Worm (Caenorhabditis elegans): Measurements from ENCODE around the gene cdc-25.2.

cdc-25.2 gene

DNA sequence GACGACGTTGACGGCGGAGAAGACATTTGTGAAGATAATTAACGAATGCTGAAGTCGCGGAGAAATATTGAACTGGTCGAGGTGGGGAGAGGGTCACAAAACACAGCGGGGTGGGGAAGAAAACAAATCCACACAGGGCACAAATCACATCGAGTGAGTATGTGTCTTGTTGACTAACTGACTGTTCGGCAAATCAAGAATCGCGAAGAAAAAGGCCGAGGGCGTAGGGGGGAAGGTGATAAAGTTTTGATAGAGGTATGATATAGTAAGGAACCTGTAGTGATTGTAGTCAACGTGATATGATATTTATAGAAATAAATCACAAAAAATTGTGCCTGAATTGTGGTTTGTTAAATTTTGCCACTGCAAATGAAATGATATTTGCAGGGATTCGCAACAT lies 40.9 kb downstream of the cdc-25.2 start, which contains the start of gene nhr-178:
Gene nhr-178 (minus strand): TSS at position 164 of the 400 bp plus-strand sequence.
- TF ChIP-seq hlh-30 (tag; optimal IDR thresholded peaks at IDR 0.05; ENCODE audit: insufficient read depth) = peak; percentile 23
- TF ChIP-seq pqm-1 (tag; optimal IDR thresholded peaks at IDR 0.05) = peak; percentile 79
- peak in 1 of 2 experiments; percentile 28 for TF ChIP-seq lsy-2 (tag; optimal IDR thresholded peaks at IDR 0.05)
- peak; percentile 59 for TF ChIP-seq nhr-48 (tag; optimal IDR thresholded peaks at IDR 0.05)
- TF ChIP-seq mxl-3 (GFP tag; optimal IDR thresholded peaks at IDR 0.05) = peak; percentile 49
- peak; percentile 85 for TF ChIP-seq dve-1 (tag; optimal IDR thresholded peaks at IDR 0.05; ENCODE audit: insufficient read depth)
- TF ChIP-seq Y105C5A.15 (GFP tag; IDR thresholded peaks at IDR 0.05) = no peak
- no peak for TF ChIP-seq cey-2 (tag; optimal IDR thresholded peaks at IDR 0.05; ENCODE audit: borderline replicate concordance, insufficient read depth)
- TF ChIP-seq lin-1 (GFP tag; IDR thresholded peaks at IDR 0.05) = peak; percentile 65
- peak; percentile 88 for TF ChIP-seq hlh-11 (tag; optimal IDR thresholded peaks at IDR 0.05)
- peak; percentile 60; the same call in 1 of the 2 replicates for TF ChIP-seq tra-1 (GFP tag; IDR thresholded peaks at IDR 0.05)
- no peak for TF ChIP-seq dmd-9 (GFP tag; IDR thresholded peaks at IDR 0.05)
- no peak for TF ChIP-seq nhr-76 (tag; optimal IDR thresholded peaks at IDR 0.05)
- peak; percentile 80 for TF ChIP-seq php-3 (GFP tag; IDR thresholded peaks at IDR 0.05)
- TF ChIP-seq nhr-102 (tag; optimal IDR thresholded peaks at IDR 0.05) = peak; percentile 96
- no peak for TF ChIP-seq ctbp-1 (GFP tag; IDR thresholded peaks at IDR 0.05)
- peak; percentile 90 for TF ChIP-seq nhr-42 (GFP tag; IDR thresholded peaks at IDR 0.05)
- no peak for TF ChIP-seq daf-12 (tag; optimal IDR thresholded peaks at IDR 0.05)
- peak in 1 of 2 experiments; percentile 45 for TF ChIP-seq mdl-1 (tag; optimal IDR thresholded peaks at IDR 0.05)
- TF ChIP-seq mep-1 (tag; optimal IDR thresholded peaks at IDR 0.05) = peak; percentile 33
- no peak for TF ChIP-seq rbr-2 (tag; optimal IDR thresholded peaks at IDR 0.05)
- peak; percentile 93 for TF ChIP-seq dmd-6 (GFP tag; IDR thresholded peaks at IDR 0.05)
- no peak for TF ChIP-seq pha-4 (GFP tag; IDR thresholded peaks at IDR 0.05)
- TF ChIP-seq pha-4 (tag; optimal IDR thresholded peaks at IDR 0.05) = no peak
- TF ChIP-seq arid-1 (GFP tag; conservative IDR thresholded peaks at IDR 0.05) = no peak
- peak; percentile 99 for TF ChIP-seq nhr-77 (tag; optimal IDR thresholded peaks at IDR 0.05)
- TF ChIP-seq tag-97 (GFP tag; IDR thresholded peaks at IDR 0.05) = no peak
- peak; percentile 100 for TF ChIP-seq nhr-28 (tag; optimal IDR thresholded peaks at IDR 0.05)
- TF ChIP-seq fkh-10 (GFP tag; optimal IDR thresholded peaks at IDR 0.05) = no peak
- no peak for TF ChIP-seq daf-16 (GFP tag; optimal IDR thresholded peaks at IDR 0.05)
- TF ChIP-seq daf-16 (tag; optimal IDR thresholded peaks at IDR 0.05) = peak; percentile 95

ce11 chrV:1610097-1610496 lies 43.2 kb downstream of the cdc-25.2 start, which contains the start of gene nhr-177:
Gene nhr-177 (plus strand): TSS chrV:1610263.
- TF ChIP-seq Y48G9A.11 (GFP tag; IDR thresholded peaks at IDR 0.05) (no peak), aha-1 (tag) (peak; percentile 5), F44E2.7 (GFP tag; IDR thresholded peaks at IDR 0.05) (no peak), saeg-2 (GFP tag; IDR thresholded peaks at IDR 0.05) (no peak), daf-16 (GFP tag; optimal IDR thresholded peaks at IDR 0.05) (no peak), daf-16 (tag; optimal IDR thresholded peaks at IDR 0.05) (peak; percentile 81), F26F4.8 (GFP tag; conservative IDR thresholded peaks at IDR 0.05) (no peak), mxl-3 (GFP tag; optimal IDR thresholded peaks at IDR 0.05) (peak; percentile 15), zfp-3 (GFP tag; conservative IDR thresholded peaks at IDR 0.05) (no peak), lsy-2 (tag; optimal IDR thresholded peaks at IDR 0.05) (no peak), fkh-10 (GFP tag; optimal IDR thresholded peaks at IDR 0.05) (no peak), ceh-20 (GFP tag; IDR thresholded peaks at IDR 0.05) (no peak), nhr-76 (tag; optimal IDR thresholded peaks at IDR 0.05) (no peak), egl-43 (GFP tag; IDR thresholded peaks at IDR 0.05) (no peak), nhr-25 (tag; optimal IDR thresholded peaks at IDR 0.05; ENCODE audit: borderline replicate concordance, insufficient read depth) (no peak), daf-8 (GFP tag; IDR thresholded peaks at IDR 0.05) (no peak), hlh-30 (tag; optimal IDR thresholded peaks at IDR 0.05; ENCODE audit: insufficient read depth) (no peak), mes-2 (tag; optimal IDR thresholded peaks at IDR 0.05; ENCODE audit: poor library complexity, severe bottlenecking) (no peak), lin-13 (GFP tag; optimal IDR thresholded peaks at IDR 0.05) (no peak), duxl-1 (tag; optimal IDR thresholded peaks at IDR 0.05; ENCODE audit: poor library complexity) (no peak), dmd-6 (GFP tag; IDR thresholded peaks at IDR 0.05) (peak; percentile 63), zfp-2 (tag; optimal IDR thresholded peaks at IDR 0.05) (no peak), mdt-29 (GFP tag; IDR thresholded peaks at IDR 0.05) (no peak), lin-39 (tag; optimal IDR thresholded peaks at IDR 0.05) (no peak), mep-1 (tag; optimal IDR thresholded peaks at IDR 0.05) (no peak), Y105C5A.15 (GFP tag; IDR thresholded peaks at IDR 0.05) (no peak), unc-62 (GFP tag; optimal IDR thresholded peaks at IDR 0.05 in 1 of 2) (peak in 1 of 2 experiments; percentile 35), unc-62 (tag; optimal IDR thresholded peaks at IDR 0.05) (no peak), fos-1 (tag; optimal IDR thresholded peaks at IDR 0.05) (no peak)
